Worm (Caenorhabditis elegans) whole organism, mixed stage, embryonic: ENCODE data around the gene C30G12.4.

Experiments used
- M03D4.4 ChIP-seq: sonication (generic microtip); optimal IDR thresholded peaks from 2 replicates; lab custom pipeline; 2017; ENCODE audit warnings: mild to moderate bottlenecking, missing genetic modification characterization, missing compliant biosample characterization
- bed-3 ChIP-seq: fragments of 200-800 bp; sonication (Bioruptor generic); optimal IDR thresholded peaks from 3 replicates; lab custom pipeline; 2018; ENCODE audit warnings: mild to moderate bottlenecking, missing genetic modification characterization, moderate library complexity, missing compliant biosample characterization
- ceh-39 ChIP-seq: fragments of 150-350 bp; optimal IDR thresholded peaks from 2 replicates; lab custom pipeline; 2014; ENCODE audit warnings: missing biosample characterization, missing genetic modification characterization
- ceh-43 ChIP-seq: fragments of 200-800 bp; sonication (Bioruptor generic); optimal IDR thresholded peaks from 2 replicates; lab custom pipeline; 2018; ENCODE audit warnings: mild to moderate bottlenecking, missing genetic modification characterization, moderate library complexity, missing compliant biosample characterization
- ceh-83 ChIP-seq: fragments of 200-800 bp; sonication (Bioruptor generic); optimal IDR thresholded peaks from 2 replicates; lab custom pipeline; 2018; ENCODE audit warnings: mild to moderate bottlenecking, missing genetic modification characterization, missing compliant biosample characterization
- ces-1 ChIP-seq: fragments of 150-350 bp; optimal IDR thresholded peaks from 2 replicates; lab custom pipeline; 2014; ENCODE audit warnings: missing biosample characterization, missing genetic modification reagents, missing genetic modification characterization
- cnd-1 ChIP-seq: fragments of 200-800 bp; sonication (Bioruptor generic); optimal IDR thresholded peaks from 2 replicates; lab custom pipeline; 2018; ENCODE audit warnings: mild to moderate bottlenecking, missing genetic modification characterization, missing compliant biosample characterization
- drap-1 ChIP-seq: fragments of 200-800 bp; sonication (Bioruptor generic); optimal IDR thresholded peaks from 3 replicates; lab custom pipeline; 2018; ENCODE audit warnings: mild to moderate bottlenecking, missing genetic modification characterization, missing compliant biosample characterization
- elt-1 ChIP-seq: sonication (generic microtip); optimal IDR thresholded peaks from 2 replicates; lab custom pipeline; 2017; ENCODE audit warnings: missing genetic modification characterization, mild to moderate bottlenecking, missing compliant biosample characterization, antibody characterized with exemption, moderate library complexity, borderline replicate concordance; ENCODE audit not compliant: insufficient read depth
- elt-3 ChIP-seq: fragments of 150-350 bp; optimal IDR thresholded peaks from 2 replicates; lab custom pipeline; 2014; ENCODE audit warnings: missing biosample characterization, missing genetic modification characterization
- flh-1 ChIP-seq: fragments of 200-800 bp; sonication (Bioruptor generic); optimal IDR thresholded peaks from 2 replicates; lab custom pipeline; 2018; ENCODE audit warnings: mild to moderate bottlenecking, missing genetic modification characterization, moderate library complexity, missing compliant biosample characterization
- ham-2 ChIP-seq: fragments of 200-800 bp; sonication (Bioruptor generic); optimal IDR thresholded peaks from 2 replicates; lab custom pipeline; 2018; ENCODE audit warnings: mild to moderate bottlenecking, missing genetic modification characterization, missing compliant biosample characterization
- hlh-1 ChIP-seq: fragments of 150-350 bp; optimal IDR thresholded peaks from 2 replicates; lab custom pipeline; 2014; ENCODE audit warnings: missing biosample characterization, missing genetic modification reagents, missing genetic modification characterization
- lin-13 ChIP-seq: fragments of 150-350 bp; optimal IDR thresholded peaks from 2 replicates; lab custom pipeline; 2014; ENCODE audit warnings: missing biosample characterization, missing genetic modification characterization
- lin-32 ChIP-seq: fragments of 200-800 bp; sonication (Bioruptor generic); optimal IDR thresholded peaks from 2 replicates; lab custom pipeline; 2018; ENCODE audit warnings: mild to moderate bottlenecking, missing genetic modification characterization, missing compliant biosample characterization
- lsy-2 ChIP-seq: fragments of 150-350 bp; optimal IDR thresholded peaks from 2 replicates; lab custom pipeline; 2014; ENCODE audit warnings: missing biosample characterization, missing genetic modification characterization
- mab-5 ChIP-seq: fragments of 150-350 bp; optimal IDR thresholded peaks from 2 replicates; lab custom pipeline; 2014; ENCODE audit warnings: missing biosample characterization, missing genetic modification characterization
- mep-1 ChIP-seq: fragments of 150-350 bp; optimal IDR thresholded peaks from 2 replicates; lab custom pipeline; 2017; ENCODE audit warnings: missing biosample characterization, missing genetic modification reagents, missing genetic modification characterization, inconsistent platforms
- mls-2 ChIP-seq: sonication (generic microtip); optimal IDR thresholded peaks from 2 replicates; lab custom pipeline; 2016; ENCODE audit warnings: mild to moderate bottlenecking, missing genetic modification characterization, moderate library complexity, missing compliant biosample characterization
- nhr-12 ChIP-seq: fragments of 150-350 bp; optimal IDR thresholded peaks from 2 replicates; lab custom pipeline; 2014; ENCODE audit warnings: missing biosample characterization, missing genetic modification characterization
- nhr-2 ChIP-seq: fragments of 150-350 bp; optimal IDR thresholded peaks from 2 replicates; lab custom pipeline; 2014; ENCODE audit warnings: missing biosample characterization, missing genetic modification characterization
- nhr-237 ChIP-seq: fragments of 150-350 bp; optimal IDR thresholded peaks from 2 replicates; lab custom pipeline; 2014; ENCODE audit warnings: missing biosample characterization, missing genetic modification characterization
- nhr-28 ChIP-seq: fragments of 150-350 bp; optimal IDR thresholded peaks from 2 replicates; lab custom pipeline; 2014; ENCODE audit warnings: missing biosample characterization, missing genetic modification characterization
- nhr-76 ChIP-seq: sonication (generic microtip); optimal IDR thresholded peaks from 2 replicates; lab custom pipeline; 2017; ENCODE audit warnings: missing biosample characterization, missing genetic modification characterization
- sem-2 ChIP-seq: fragments of 200-800 bp; sonication (Bioruptor generic); optimal IDR thresholded peaks from 2 replicates; lab custom pipeline; 2018; ENCODE audit warnings: mild to moderate bottlenecking, missing genetic modification characterization, missing compliant biosample characterization
- snpc-4 ChIP-seq: fragments of 150-350 bp; optimal IDR thresholded peaks from 2 replicates; lab custom pipeline; 2014; ENCODE audit warnings: missing biosample characterization, missing genetic modification characterization
- sptf-1 ChIP-seq: sonication (generic microtip); optimal IDR thresholded peaks from 2 replicates; lab custom pipeline; 2017; ENCODE audit warnings: mild to moderate bottlenecking, missing genetic modification characterization, moderate library complexity, missing compliant biosample characterization
- tbx-8 ChIP-seq: fragments of 200-800 bp; sonication (Bioruptor generic); optimal IDR thresholded peaks from 2 replicates; lab custom pipeline; 2018; ENCODE audit warnings: mild to moderate bottlenecking, missing genetic modification characterization, moderate library complexity, missing compliant biosample characterization
- unc-62 ChIP-seq: fragments of 150-350 bp; optimal IDR thresholded peaks from 2 replicates; lab custom pipeline; 2014; ENCODE audit warnings: missing biosample characterization, missing genetic modification reagents, missing genetic modification characterization
- zip-8 ChIP-seq: fragments of 150-350 bp; optimal IDR thresholded peaks from 2 replicates; lab custom pipeline; 2014; ENCODE audit warnings: missing biosample characterization, missing genetic modification characterization
- ztf-11 ChIP-seq: fragments of 150-350 bp; optimal IDR thresholded peaks from 2 replicates; lab custom pipeline; 2014; ENCODE audit warnings: missing biosample characterization, missing genetic modification characterization

Gene C30G12.4

ce11 chrII:7277257-7277656 is 15.3 kb downstream of the C30G12.4 start:
- TF ChIP-seq ceh-83 (GFP tag; lab: Kevin White, UChicago) (no peak), drap-1 (GFP tag; lab: Kevin White, UChicago) (no peak), lin-32 (GFP tag; lab: Kevin White, UChicago) (no peak), ceh-43 (no peak), tbx-8 (GFP tag; lab: Kevin White, UChicago) (no peak), elt-1 (tag; lab: Kevin White, UChicago) (no peak), ceh-39 (tag; lab: Kevin White, UChicago) (no peak), snpc-4 (tag; lab: Kevin White, UChicago) (no peak), hlh-1 (no peak), bed-3 (GFP tag; lab: Kevin White, UChicago) (no peak), mep-1 (tag; lab: Kevin White, UChicago) (no peak), mab-5 (tag; lab: Kevin White, UChicago) (no peak), ztf-11 (tag; lab: Kevin White, UChicago) (no peak)

DNA sequence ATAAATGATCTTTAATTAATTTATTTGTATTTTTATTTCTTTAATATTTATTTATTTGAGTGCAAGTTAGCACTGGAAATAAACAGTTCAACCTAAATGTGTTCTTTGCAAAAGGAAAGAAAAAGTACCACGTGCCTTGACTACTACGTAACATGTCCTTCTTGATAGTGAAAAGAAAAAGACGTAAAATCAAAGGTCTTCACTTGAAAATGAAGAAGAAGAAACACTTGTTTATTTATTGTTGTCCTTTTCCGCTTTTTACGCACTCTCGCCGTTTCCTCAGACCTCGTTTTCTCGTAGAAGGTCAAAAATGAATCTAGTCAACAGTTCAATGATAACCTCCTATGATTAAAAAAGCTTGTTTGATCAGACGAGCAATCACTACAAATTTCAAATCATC is 16.0 kb downstream of the C30G12.4 start:
- TF ChIP-seq zip-8, result no peak

ce11 chrII:7279808-7280207 is 17.9 kb downstream of the C30G12.4 start:
- TF ChIP-seq snpc-4 (tag; lab: Kevin White, UChicago), result no peak
- no peak for TF ChIP-seq lin-13 (tag; lab: Kevin White, UChicago)
- no peak for TF ChIP-seq nhr-28 (tag; lab: Kevin White, UChicago)
- TF ChIP-seq flh-1 (GFP tag; lab: Kevin White, UChicago), result no peak
- TF ChIP-seq lin-32 (GFP tag; lab: Kevin White, UChicago), result no peak
- no peak for TF ChIP-seq lsy-2 (tag; lab: Kevin White, UChicago)
- TF ChIP-seq M03D4.4, result no peak
- TF ChIP-seq unc-62 (GFP tag; lab: Kevin White, UChicago), result no peak
- no peak for TF ChIP-seq mab-5 (tag; lab: Kevin White, UChicago)
- no peak for TF ChIP-seq nhr-237 (tag; lab: Kevin White, UChicago)
- TF ChIP-seq sem-2 (GFP tag; lab: Kevin White, UChicago), result no peak
- no peak for TF ChIP-seq zip-8
- no peak for TF ChIP-seq hlh-1
- no peak for TF ChIP-seq ceh-83 (GFP tag; lab: Kevin White, UChicago)
- no peak for TF ChIP-seq tbx-8 (GFP tag; lab: Kevin White, UChicago)
- TF ChIP-seq bed-3 (GFP tag; lab: Kevin White, UChicago), result no peak
- no peak for TF ChIP-seq ham-2
- no peak for TF ChIP-seq ceh-43
- TF ChIP-seq mls-2 (tag; lab: Kevin White, UChicago), result no peak
- no peak for TF ChIP-seq ztf-11 (tag; lab: Kevin White, UChicago)

DNA sequence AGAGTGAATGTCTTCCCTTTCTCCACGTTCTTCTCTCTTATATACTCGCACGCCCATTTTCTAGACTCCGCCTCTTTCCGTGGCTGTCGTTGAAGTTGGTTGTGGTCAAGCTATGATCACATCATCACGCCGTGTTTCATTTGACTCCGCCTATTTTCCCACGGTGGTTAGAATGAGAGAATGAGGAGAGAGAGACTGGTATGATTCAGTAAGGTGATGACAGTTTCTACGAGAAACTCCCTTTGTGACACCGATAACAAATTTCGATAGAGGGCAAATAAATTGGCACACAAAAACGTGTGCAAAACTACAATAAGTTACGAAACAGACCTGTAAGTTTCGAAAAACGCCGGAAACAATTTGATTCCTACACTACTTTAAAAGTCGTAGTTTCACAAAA is 18.6 kb downstream of the C30G12.4 start:
- no peak for TF ChIP-seq lsy-2 (tag; lab: Kevin White, UChicago)
- TF ChIP-seq bed-3 (GFP tag; lab: Kevin White, UChicago), result no peak
- no peak for TF ChIP-seq ztf-11 (tag; lab: Kevin White, UChicago)

DNA sequence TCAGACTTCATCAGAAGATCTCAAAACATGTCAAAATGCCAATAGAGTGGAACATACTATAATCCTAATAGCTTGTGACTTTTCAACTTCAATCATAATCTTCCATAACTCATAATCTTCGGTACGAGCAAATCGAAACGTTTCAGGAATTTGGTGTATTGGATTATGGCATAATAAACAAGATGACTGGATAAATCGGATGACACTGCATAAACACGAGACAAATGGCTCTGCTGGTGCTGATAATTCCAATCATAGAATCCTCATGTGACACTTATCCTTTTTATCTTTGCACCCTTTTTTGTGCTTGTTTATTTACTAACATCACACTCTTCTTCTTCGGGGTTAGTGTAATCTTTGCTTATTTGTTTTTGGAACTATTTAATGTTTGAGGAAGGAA is 21.1 kb downstream of the C30G12.4 start:
- no peak for TF ChIP-seq nhr-12 (tag; lab: Kevin White, UChicago)
- no peak for TF ChIP-seq mep-1 (tag; lab: Kevin White, UChicago)
- TF ChIP-seq nhr-28 (tag; lab: Kevin White, UChicago), result no peak
- no peak for TF ChIP-seq lin-32 (GFP tag; lab: Kevin White, UChicago)
- no peak for TF ChIP-seq mab-5 (tag; lab: Kevin White, UChicago)
- TF ChIP-seq nhr-2 (tag; lab: Kevin White, UChicago), result no peak
- TF ChIP-seq elt-3 (tag; lab: Kevin White, UChicago), result no peak
- no peak for TF ChIP-seq cnd-1
- TF ChIP-seq ces-1, result no peak
- no peak for TF ChIP-seq tbx-8 (GFP tag; lab: Kevin White, UChicago)
- no peak for TF ChIP-seq M03D4.4
- no peak for TF ChIP-seq ceh-39 (tag; lab: Kevin White, UChicago)
- no peak for TF ChIP-seq nhr-76
- no peak for TF ChIP-seq ceh-43
- TF ChIP-seq drap-1 (GFP tag; lab: Kevin White, UChicago), result no peak
- TF ChIP-seq bed-3 (GFP tag; lab: Kevin White, UChicago), result no peak
- no peak for TF ChIP-seq snpc-4 (tag; lab: Kevin White, UChicago)
- TF ChIP-seq sptf-1 (tag; lab: Kevin White, UChicago), result no peak
- TF ChIP-seq lin-13 (tag; lab: Kevin White, UChicago), result no peak
